Worm (Caenorhabditis elegans) whole organism, mixed stage, embryonic: Measurements from ENCODE around the gene F49C12.5.

Experiments used
- blmp-1 ChIP-seq: fragments of 150-350 bp; optimal IDR thresholded peaks from 2 replicates; lab custom pipeline; 2014; ENCODE audit warnings: missing biosample characterization, missing genetic modification characterization
- ces-1 ChIP-seq: fragments of 150-350 bp; optimal IDR thresholded peaks from 2 replicates; lab custom pipeline; 2014; ENCODE audit warnings: missing biosample characterization, missing genetic modification reagents, missing genetic modification characterization
- flh-1 ChIP-seq: fragments of 200-800 bp; sonication (Bioruptor generic); optimal IDR thresholded peaks from 2 replicates; lab custom pipeline; 2018; ENCODE audit warnings: mild to moderate bottlenecking, missing genetic modification characterization, moderate library complexity, missing compliant biosample characterization
- nhr-76 ChIP-seq: sonication (generic microtip); optimal IDR thresholded peaks from 2 replicates; lab custom pipeline; 2017; ENCODE audit warnings: missing biosample characterization, missing genetic modification characterization

- no peak for TF ChIP-seq ces-1 (GFP tag; lab: Kevin White, UChicago)
- TF ChIP-seq blmp-1 = no peak
- no peak for TF ChIP-seq nhr-76 (tag; lab: Kevin White, UChicago)
- TF ChIP-seq flh-1 = no peak
Observed at ce11 chrIV:9336538-9337090, 31.9 kb downstream of the F49C12.5 start, which contains the start of gene T20D3.5.
